Fruit fly (Drosophila melanogaster) whole organism, embryonic: Measurements from ENCODE around the gene CG5381.

Source experiments
- CG10147 ChIP-seq: fragments of 200-800 bp; sonication (Bioruptor generic); optimal IDR thresholded peaks from 2 replicates; lab custom pipeline; 2019; ENCODE audit warnings: missing biosample characterization, mild to moderate bottlenecking, missing genetic modification characterization, moderate library complexity
- CG10979 ChIP-seq: fragments of 200-800 bp; sonication (Bioruptor generic); optimal IDR thresholded peaks from 2 replicates; lab custom pipeline; 2018; ENCODE audit warnings: missing biosample characterization, mild to moderate bottlenecking, missing genetic modification characterization, moderate library complexity
- CG12104 ChIP-seq: fragments of 200-800 bp; sonication (Bioruptor generic); optimal IDR thresholded peaks from 3 replicates; lab custom pipeline; 2016; ENCODE audit warnings: missing biosample characterization, missing genetic modification characterization
- CG12659 ChIP-seq: fragments of 200-800 bp; sonication (Bioruptor generic); optimal IDR thresholded peaks from 3 replicates; lab custom pipeline; 2017; ENCODE audit warnings: mild to moderate bottlenecking, missing biosample characterization, missing genetic modification reagents, missing genetic modification characterization
- CG13296 ChIP-seq: fragments of 200-800 bp; sonication (Bioruptor generic); optimal IDR thresholded peaks from 3 replicates; lab custom pipeline; 2018; ENCODE audit warnings: missing biosample characterization, mild to moderate bottlenecking, missing genetic modification characterization
- CG18262 ChIP-seq: fragments of 200-800 bp; optimal IDR thresholded peaks from 3 replicates; lab custom pipeline; 2019; ENCODE audit warnings: missing biosample characterization, mild to moderate bottlenecking, missing genetic modification characterization, moderate library complexity
- CG18599 ChIP-seq: fragments of 200-800 bp; sonication (Bioruptor generic); optimal IDR thresholded peaks from 3 replicates; lab custom pipeline; 2017; ENCODE audit warnings: missing biosample characterization, missing genetic modification characterization, mild to moderate bottlenecking, moderate library complexity, missing genetic modification reagents
- CG2120 ChIP-seq: fragments of 200-800 bp; sonication (Bioruptor generic); optimal IDR thresholded peaks from 3 replicates; lab custom pipeline; 2016; ENCODE audit warnings: missing biosample characterization, missing genetic modification characterization
- CG2678 ChIP-seq: fragments of 200-800 bp; sonication (Bioruptor generic); optimal IDR thresholded peaks from 3 replicates; lab custom pipeline; 2019; ENCODE audit warnings: missing biosample characterization, mild to moderate bottlenecking, missing genetic modification characterization, moderate library complexity
- CG2889 ChIP-seq: fragments of 200-800 bp; sonication (Bioruptor generic); IDR thresholded peaks from 3 replicates; pipeline ENCODE4 v1.3.6; 2022; ENCODE audit warnings: missing biosample characterization, missing genetic modification characterization
- CG3065 ChIP-seq: fragments of 200-800 bp; sonication (Bioruptor generic); optimal IDR thresholded peaks from 2 replicates; lab custom pipeline; 2016; ENCODE audit warnings: missing biosample characterization, missing genetic modification characterization
- CG31441 ChIP-seq: fragments of 200-800 bp; sonication (Bioruptor generic); IDR thresholded peaks from 2 replicates; pipeline ENCODE4 v1.3.6; 2022; ENCODE audit warnings: missing biosample characterization, missing genetic modification characterization
- CG3163 ChIP-seq: fragments of 200-800 bp; sonication (Bioruptor generic); optimal IDR thresholded peaks from 3 replicates; lab custom pipeline; 2016; ENCODE audit warnings: missing biosample characterization, missing genetic modification characterization
- CG32767 ChIP-seq: fragments of 200-800 bp; sonication (Bioruptor generic); IDR thresholded peaks from 2 replicates; pipeline ENCODE4 v1.3.6; 2022; ENCODE audit warnings: missing biosample characterization, missing genetic modification characterization
- CG3407 ChIP-seq: fragments of 200-800 bp; sonication (Bioruptor generic); optimal IDR thresholded peaks from 2 replicates; lab custom pipeline; 2018; ENCODE audit warnings: missing biosample characterization, mild to moderate bottlenecking, missing genetic modification characterization
- CG4707 ChIP-seq: fragments of 200-800 bp; sonication (Bioruptor generic); optimal IDR thresholded peaks from 2 replicates; lab custom pipeline; 2018; ENCODE audit warnings: missing biosample characterization, mild to moderate bottlenecking, missing genetic modification characterization, moderate library complexity
- CG9797 ChIP-seq: fragments of 200-800 bp; sonication (Bioruptor generic); optimal IDR thresholded peaks from 3 replicates; lab custom pipeline; 2018; ENCODE audit warnings: missing biosample characterization, mild to moderate bottlenecking, missing genetic modification characterization
- Dll ChIP-seq: fragments of 200-800 bp; sonication (Bioruptor generic); IDR thresholded peaks from 4 replicates; pipeline ENCODE4 v1.3.6; 2022; ENCODE audit warnings: missing biosample characterization, missing genetic modification characterization; ENCODE audit not compliant: partially characterized antibody
- Dp ChIP-seq: fragments of 200-800 bp; sonication (Bioruptor generic); optimal IDR thresholded peaks from 2 replicates; lab custom pipeline; 2018; ENCODE audit warnings: missing biosample characterization, mild to moderate bottlenecking, missing genetic modification characterization, moderate library complexity
- ERR ChIP-seq: fragments of 200-800 bp; sonication (Bioruptor generic); optimal IDR thresholded peaks from 2 replicates; lab custom pipeline; 2016; ENCODE audit warnings: missing biosample characterization, missing genetic modification characterization
- Lhr ChIP-seq: fragments of 200-800 bp; sonication (Bioruptor generic); optimal IDR thresholded peaks from 3 replicates; lab custom pipeline; 2017; ENCODE audit warnings: mild to moderate bottlenecking, missing biosample characterization, missing genetic modification reagents, missing genetic modification characterization
- MTF-1 ChIP-seq: fragments of 200-800 bp; sonication (Bioruptor generic); optimal IDR thresholded peaks from 2 replicates; lab custom pipeline; 2018; ENCODE audit warnings: missing biosample characterization, mild to moderate bottlenecking, missing genetic modification characterization, borderline replicate concordance
- NFAT ChIP-seq: fragments of 200-800 bp; sonication (Bioruptor generic); IDR thresholded peaks from 2 replicates; pipeline ENCODE4 v1.3.6; 2022; ENCODE audit warnings: missing biosample characterization, missing genetic modification characterization
- Opbp ChIP-seq: fragments of 200-800 bp; sonication (Bioruptor generic); IDR thresholded peaks from 3 replicates; pipeline ENCODE4 v1.3.6; 2022; ENCODE audit warnings: missing biosample characterization, missing genetic modification characterization; ENCODE audit not compliant: partially characterized antibody
- Tbp ChIP-seq: fragments of >200 bp; optimal IDR thresholded peaks from 2 replicates; lab custom pipeline; 2018; ENCODE audit warnings: missing biosample characterization, missing genetic modification characterization
- ato ChIP-seq: fragments of 200-800 bp; sonication (Bioruptor generic); IDR thresholded peaks from 2 replicates; pipeline ENCODE4 v1.3.6; 2022; ENCODE audit warnings: missing biosample characterization, missing genetic modification characterization; ENCODE audit not compliant: partially characterized antibody
- bowl ChIP-seq: fragments of 200-800 bp; sonication (Bioruptor generic); IDR thresholded peaks from 2 replicates; pipeline ENCODE4 v1.3.6; 2022; ENCODE audit warnings: missing biosample characterization, missing genetic modification characterization
- cg ChIP-seq: fragments of 200-800 bp; sonication (Bioruptor generic); optimal IDR thresholded peaks from 3 replicates; lab custom pipeline; 2019; ENCODE audit warnings: missing biosample characterization, mild to moderate bottlenecking, missing genetic modification characterization, moderate library complexity
- chm ChIP-seq: fragments of 200-800 bp; sonication (Bioruptor generic); IDR thresholded peaks from 2 replicates; pipeline ENCODE4 v1.3.6; 2022; ENCODE audit warnings: missing biosample characterization, missing genetic modification characterization
- ci ChIP-seq: fragments of 200-800 bp; sonication (Bioruptor generic); IDR thresholded peaks from 3 replicates; pipeline ENCODE4 v1.3.6; 2022; ENCODE audit warnings: missing biosample characterization, missing genetic modification characterization
- cwo ChIP-seq: fragments of 200-800 bp; sonication (Bioruptor generic); optimal IDR thresholded peaks from 3 replicates; lab custom pipeline; 2017; ENCODE audit warnings: missing biosample characterization, missing genetic modification characterization, mild to moderate bottlenecking, moderate library complexity, missing genetic modification reagents
- exex ChIP-seq: fragments of 200-800 bp; sonication (Bioruptor generic); optimal IDR thresholded peaks from 4 replicates; lab custom pipeline; 2018; ENCODE audit warnings: missing biosample characterization, mild to moderate bottlenecking, missing genetic modification characterization, moderate library complexity
- fd102C ChIP-seq: fragments of 200-800 bp; sonication (Bioruptor generic); optimal IDR thresholded peaks from 2 replicates; lab custom pipeline; 2018; ENCODE audit warnings: missing biosample characterization, mild to moderate bottlenecking, missing genetic modification characterization, moderate library complexity
- fu2 ChIP-seq: fragments of 200-800 bp; sonication (Bioruptor generic); optimal IDR thresholded peaks from 2 replicates; lab custom pipeline; 2016; ENCODE audit warnings: missing biosample characterization, missing genetic modification characterization
- grau ChIP-seq: fragments of 200-800 bp; optimal IDR thresholded peaks from 3 replicates; lab custom pipeline; 2019; ENCODE audit warnings: missing biosample characterization, mild to moderate bottlenecking, missing genetic modification characterization, moderate library complexity
- gro ChIP-seq: fragments of 200-800 bp; sonication (Bioruptor generic); optimal IDR thresholded peaks from 2 replicates; lab custom pipeline; 2016; ENCODE audit warnings: missing biosample characterization, missing genetic modification characterization
- gt ChIP-seq: fragments of 200-800 bp; sonication (Bioruptor generic); IDR thresholded peaks from 2 replicates; pipeline ENCODE4 v1.3.6; 2022; ENCODE audit warnings: missing biosample characterization, missing genetic modification characterization
- insv ChIP-seq, 2 experiments: fragments of 200-800 bp; sonication (Bioruptor generic); optimal IDR thresholded peaks; 3 replicates each; lab custom pipeline; 2016 to 2018; ENCODE audit warnings: missing biosample characterization in 2 of 2, missing genetic modification characterization in 2 of 2
- klu ChIP-seq: fragments of 200-800 bp; sonication (Bioruptor generic); IDR thresholded peaks from 2 replicates; pipeline ENCODE4 v1.3.6; 2022; ENCODE audit warnings: missing biosample characterization, missing genetic modification characterization
- lab ChIP-seq: fragments of 200-800 bp; sonication (Bioruptor generic); optimal IDR thresholded peaks from 3 replicates; lab custom pipeline; 2017; ENCODE audit warnings: missing biosample characterization, missing genetic modification characterization, mild to moderate bottlenecking, moderate library complexity, missing genetic modification reagents
- phol ChIP-seq: fragments of 200-800 bp; sonication (Bioruptor generic); optimal IDR thresholded peaks from 3 replicates; lab custom pipeline; 2018; ENCODE audit warnings: missing biosample characterization, mild to moderate bottlenecking, missing genetic modification characterization, moderate library complexity
- pros ChIP-seq: fragments of 200-800 bp; sonication (Bioruptor generic); optimal IDR thresholded peaks from 3 replicates; lab custom pipeline; 2019; ENCODE audit warnings: missing biosample characterization, mild to moderate bottlenecking, missing genetic modification characterization, moderate library complexity
- pum ChIP-seq: fragments of 200-800 bp; sonication (Bioruptor generic); optimal IDR thresholded peaks from 2 replicates; lab custom pipeline; 2016; ENCODE audit warnings: missing biosample characterization, missing genetic modification characterization
- schlank ChIP-seq: fragments of 200-800 bp; sonication (Bioruptor generic); optimal IDR thresholded peaks from 2 replicates; lab custom pipeline; 2018; ENCODE audit warnings: missing biosample characterization, mild to moderate bottlenecking, missing genetic modification characterization
- scrt ChIP-seq: fragments of 200-800 bp; sonication (Bioruptor generic); optimal IDR thresholded peaks from 2 replicates; lab custom pipeline; 2018; ENCODE audit warnings: missing biosample characterization, mild to moderate bottlenecking, missing genetic modification characterization, moderate library complexity
- sd ChIP-seq: fragments of 200-800 bp; sonication (Bioruptor generic); optimal IDR thresholded peaks from 3 replicates; lab custom pipeline; 2018; ENCODE audit warnings: missing biosample characterization, mild to moderate bottlenecking, missing genetic modification characterization, moderate library complexity
- sima ChIP-seq: fragments of 200-800 bp; sonication (Bioruptor generic); optimal IDR thresholded peaks from 2 replicates; lab custom pipeline; 2016; ENCODE audit warnings: missing biosample characterization, missing genetic modification characterization
- slbo ChIP-seq: fragments of 200-800 bp; sonication (Bioruptor generic); IDR thresholded peaks from 2 replicates; pipeline ENCODE4 v1.3.6; 2022; ENCODE audit warnings: missing biosample characterization, missing genetic modification characterization
- stc ChIP-seq: fragments of 200-800 bp; sonication (Bioruptor generic); IDR thresholded peaks from 2 replicates; pipeline ENCODE4 v1.3.6; 2022; ENCODE audit warnings: missing biosample characterization, missing genetic modification characterization
- trh ChIP-seq: fragments of 200-800 bp; sonication (Bioruptor generic); optimal IDR thresholded peaks from 2 replicates; lab custom pipeline; 2016; ENCODE audit warnings: missing biosample characterization, missing genetic modification characterization
- vfl ChIP-seq: fragments of 200-800 bp; sonication (Bioruptor generic); optimal IDR thresholded peaks from 2 replicates; lab custom pipeline; 2016; ENCODE audit warnings: missing biosample characterization, missing genetic modification characterization
- zfh2 ChIP-seq: fragments of 200-800 bp; sonication (Bioruptor generic); optimal IDR thresholded peaks from 2 replicates; lab custom pipeline; 2016; ENCODE audit warnings: missing biosample characterization, missing genetic modification characterization

The CG5381 gene

dm6 chr2L:10277362-10277761 is 45.5 kb downstream of the CG5381 start (continued):
- TF ChIP-seq trh (GFP tag; lab: Kevin White, UChicago) (no peak), CG3163 (no peak), slbo (GFP tag; lab: Robert Waterston, UW) (no peak), scrt (GFP tag; lab: Kevin White, UChicago) (no peak), NFAT (GFP tag; lab: Robert Waterston, UW) (no peak), pros (no peak), CG12659 (GFP tag; lab: Kevin White, UChicago) (peak; percentile 70), exex (no peak), grau (tag; lab: Kevin White, UChicago) (no peak), CG32767 (GFP tag; lab: Robert Waterston, UW) (no peak), ci (GFP tag; lab: Robert Waterston, UW) (no peak), ato (GFP tag; lab: Robert Waterston, UW) (peak; percentile 92), CG2120 (GFP tag; lab: Kevin White, UChicago) (no peak), schlank (tag; lab: Kevin White, UChicago) (no peak), phol (tag; lab: Kevin White, UChicago) (no peak), gro (no peak), lab (GFP tag; lab: Kevin White, UChicago) (no peak), CG2889 (GFP tag; lab: Robert Waterston, UW) (no peak), CG9797 (no peak), vfl (GFP tag; lab: Kevin White, UChicago) (no peak), CG18599 (GFP tag; lab: Kevin White, UChicago) (no peak), pum (GFP tag; lab: Kevin White, UChicago) (no peak), CG3407 (no peak), sd (tag; lab: Kevin White, UChicago) (no peak), CG10147 (GFP tag; lab: Kevin White, UChicago) (no peak), cwo (GFP tag; lab: Kevin White, UChicago) (no peak), insv (GFP tag; optimal IDR thresholded peaks at IDR 0.05; lab: Kevin White, UChicago) (no peak), CG31441 (no peak), gt (GFP tag; lab: Robert Waterston, UW) (no peak), CG18262 (no peak), zfh2 (no peak), CG12104 (GFP tag; lab: Kevin White, UChicago) (no peak), chm (no peak), cg (no peak), MTF-1 (no peak), fd102C (no peak), fu2 (GFP tag; lab: Kevin White, UChicago) (no peak), Opbp (GFP tag; lab: Robert Waterston, UW) (peak; percentile 96), Dp (GFP tag; lab: Kevin White, UChicago) (peak; percentile 27), sima (GFP tag; lab: Kevin White, UChicago) (no peak), CG2678 (tag; lab: Kevin White, UChicago) (no peak), CG10979 (no peak), CG13296 (GFP tag; lab: Kevin White, UChicago) (no peak), bowl (GFP tag; lab: Robert Waterston, UW) (no peak), Tbp (GFP tag; lab: Kevin White, UChicago) (no peak), CG4707 (GFP tag; lab: Kevin White, UChicago) (no peak), klu (GFP tag; lab: Robert Waterston, UW) (no peak), Lhr (GFP tag; lab: Kevin White, UChicago) (no peak), CG3065 (GFP tag; lab: Kevin White, UChicago) (no peak), ERR (GFP tag; lab: Kevin White, UChicago) (no peak), Dll (peak; percentile 81), stc (no peak)
